Worm (Caenorhabditis elegans) whole organism, L4/young adult: ENCODE data around the gene unc-76.

Source experiments
- W03F9.2 ChIP-seq: fragments of 150-350 bp; optimal IDR thresholded peaks from 2 replicates; lab custom pipeline; 2014; ENCODE audit warnings: missing biosample characterization, missing genetic modification characterization
- dao-5 ChIP-seq: sonication (generic microtip); optimal IDR thresholded peaks from 2 replicates; lab custom pipeline; 2016; ENCODE audit warnings: missing genotype, missing genetic modification characterization, moderate library complexity, missing compliant biosample characterization
- him-1 ChIP-seq: sonication (generic microtip); optimal IDR thresholded peaks from 2 replicates; lab custom pipeline; 2016; ENCODE audit warnings: missing genotype, missing genetic modification reagents, missing genetic modification characterization, missing compliant biosample characterization

ce11 chrV:15088613-15089012, 17.1 kb downstream of the unc-76 start, which contains the start of gene C01G10.18:
- TF ChIP-seq W03F9.2 (tag; lab: Kevin White, UChicago) (no peak), dao-5 (no peak), him-1 (tag; lab: Kevin White, UChicago) (no peak)
